Worm (Caenorhabditis elegans) whole organism, L3 larva: Measurements from ENCODE around the gene Y75B12B.10.

Source experiments
- ama-1 ChIP-seq: fragments of 150-350 bp; optimal IDR thresholded peaks from 2 replicates; lab custom pipeline; 2018
- ceh-9 ChIP-seq: sonication (generic microtip); optimal IDR thresholded peaks from 2 replicates; lab custom pipeline; 2018; ENCODE audit warnings: missing biosample characterization, missing genetic modification characterization
- elt-2 ChIP-seq: sonication (generic microtip); optimal IDR thresholded peaks from 2 replicates; lab custom pipeline; 2016; ENCODE audit warnings: missing genetic modification reagents, mild to moderate bottlenecking, missing genetic modification characterization, missing compliant biosample characterization
- mdl-1 ChIP-seq: fragments of 150-350 bp; optimal IDR thresholded peaks from 2 replicates; lab custom pipeline; 2014; ENCODE audit warnings: missing biosample characterization, missing genetic modification characterization
- nhr-12 ChIP-seq: fragments of 150-350 bp; optimal IDR thresholded peaks from 2 replicates; lab custom pipeline; 2014; ENCODE audit warnings: missing biosample characterization, missing genetic modification characterization
- nhr-23 ChIP-seq: fragments of 150-350 bp; optimal IDR thresholded peaks from 2 replicates; lab custom pipeline; 2014; ENCODE audit warnings: missing biosample characterization, missing genetic modification reagents, missing genetic modification characterization
- nhr-237 ChIP-seq: fragments of 150-350 bp; optimal IDR thresholded peaks from 2 replicates; lab custom pipeline; 2014; ENCODE audit warnings: missing biosample characterization, missing genetic modification characterization
- nhr-77 ChIP-seq: fragments of 150-350 bp; optimal IDR thresholded peaks from 2 replicates; lab custom pipeline; 2014; ENCODE audit warnings: missing biosample characterization, missing genetic modification characterization
- pha-4 ChIP-seq: fragments of 150-350 bp; optimal IDR thresholded peaks from 2 replicates; lab custom pipeline; 2014; ENCODE audit warnings: missing biosample characterization, missing genetic modification reagents, missing genetic modification characterization
- tbx-2 ChIP-seq: sonication (generic microtip); optimal IDR thresholded peaks from 2 replicates; lab custom pipeline; 2016; ENCODE audit warnings: mild to moderate bottlenecking, missing genetic modification characterization, missing compliant biosample characterization
- unc-39 ChIP-seq: sonication (generic microtip); optimal IDR thresholded peaks from 4 replicates; lab custom pipeline; 2017; ENCODE audit warnings: missing biosample characterization, missing genetic modification characterization
- ztf-4 ChIP-seq: fragments of 150-350 bp; optimal IDR thresholded peaks from 2 replicates; lab custom pipeline; 2014; ENCODE audit warnings: missing biosample characterization, missing genetic modification characterization

ce11 chrV:15152010-15152409 is 47.9 kb upstream of the Y75B12B.10 start:
- TF ChIP-seq nhr-77 (tag; lab: Kevin White, UChicago) (no peak), mdl-1 (tag; lab: Kevin White, UChicago) (no peak), unc-39 (tag; lab: Kevin White, UChicago) (no peak), nhr-12 (tag; lab: Kevin White, UChicago) (no peak), ztf-4 (no peak), elt-2 (tag; lab: Kevin White, UChicago) (no peak), pha-4 (tag; lab: Kevin White, UChicago) (no peak), nhr-23 (tag; lab: Kevin White, UChicago) (no peak), ama-1 (lab: Kevin White, UChicago) (no peak), ceh-9 (no peak), nhr-237 (tag; lab: Kevin White, UChicago) (no peak), tbx-2 (tag; lab: Kevin White, UChicago) (no peak)
